Fruit fly (Drosophila melanogaster) whole organism, embryonic: ENCODE data around the gene Synd.

Experiments
- Aef1 ChIP-seq: fragments of 200-800 bp; sonication (Bioruptor generic); IDR thresholded peaks from 3 replicates; pipeline ENCODE4 v1.3.6; 2022; ENCODE audit warnings: missing biosample characterization, missing genetic modification characterization
- CG10959 ChIP-seq: fragments of 200-800 bp; sonication (Bioruptor generic); IDR thresholded peaks from 2 replicates; pipeline ENCODE4 v1.3.6; 2022; ENCODE audit warnings: missing biosample characterization, missing genetic modification characterization
- CG11398 ChIP-seq: fragments of 200-800 bp; sonication (Bioruptor generic); optimal IDR thresholded peaks from 2 replicates; lab custom pipeline; 2016; ENCODE audit warnings: missing biosample characterization, missing genetic modification characterization
- CG1233 ChIP-seq: fragments of 200-800 bp; sonication (Bioruptor generic); optimal IDR thresholded peaks from 4 replicates; lab custom pipeline; 2018; ENCODE audit warnings: missing biosample characterization, mild to moderate bottlenecking, missing genetic modification characterization
- CG12391 ChIP-seq: fragments of 200-800 bp; sonication (Bioruptor generic); optimal IDR thresholded peaks from 3 replicates; lab custom pipeline; 2018; ENCODE audit warnings: missing biosample characterization, mild to moderate bottlenecking, missing genetic modification characterization, moderate library complexity
- CG13296 ChIP-seq: fragments of 200-800 bp; sonication (Bioruptor generic); optimal IDR thresholded peaks from 3 replicates; lab custom pipeline; 2018; ENCODE audit warnings: missing biosample characterization, mild to moderate bottlenecking, missing genetic modification characterization
- CG13424 ChIP-seq: fragments of 200-800 bp; sonication (Bioruptor generic); optimal IDR thresholded peaks from 2 replicates; lab custom pipeline; 2019; ENCODE audit warnings: missing biosample characterization, mild to moderate bottlenecking, missing genetic modification characterization, moderate library complexity
- CG13775 ChIP-seq: fragments of 200-800 bp; sonication (Bioruptor generic); optimal IDR thresholded peaks from 3 replicates; lab custom pipeline; 2017; ENCODE audit warnings: missing biosample characterization, mild to moderate bottlenecking, missing genetic modification characterization
- CG13894 ChIP-seq: fragments of 200-800 bp; sonication (Bioruptor generic); optimal IDR thresholded peaks from 3 replicates; lab custom pipeline; 2018; ENCODE audit warnings: missing biosample characterization, mild to moderate bottlenecking, missing genetic modification characterization, moderate library complexity
- CG14441 ChIP-seq: fragments of 200-800 bp; sonication (Bioruptor generic); IDR thresholded peaks from 2 replicates; pipeline ENCODE4 v1.3.6; 2022; ENCODE audit warnings: missing biosample characterization, missing genetic modification characterization
- CG15269 ChIP-seq: fragments of 200-800 bp; sonication (Bioruptor generic); optimal IDR thresholded peaks from 2 replicates; lab custom pipeline; 2018; ENCODE audit warnings: missing biosample characterization, mild to moderate bottlenecking, missing genetic modification characterization, moderate library complexity
- CG15514 ChIP-seq: fragments of 200-800 bp; sonication (Bioruptor generic); optimal IDR thresholded peaks from 3 replicates; lab custom pipeline; 2017; ENCODE audit warnings: missing biosample characterization, missing genetic modification characterization, mild to moderate bottlenecking, moderate library complexity, missing genetic modification reagents
- CG17361 ChIP-seq: fragments of 200-800 bp; sonication (Bioruptor generic); IDR thresholded peaks from 3 replicates; pipeline ENCODE4 v1.3.6; 2022; ENCODE audit warnings: missing biosample characterization, missing genetic modification characterization
- CG17385 ChIP-seq: fragments of 200-800 bp; sonication (Bioruptor generic); optimal IDR thresholded peaks from 3 replicates; lab custom pipeline; 2018; ENCODE audit warnings: missing biosample characterization, mild to moderate bottlenecking, missing genetic modification characterization
- CG18619 ChIP-seq: fragments of 200-800 bp; sonication (Bioruptor generic); optimal IDR thresholded peaks from 3 replicates; lab custom pipeline; 2017; ENCODE audit warnings: missing biosample characterization, mild to moderate bottlenecking, missing genetic modification characterization
- CG2120 ChIP-seq: fragments of 200-800 bp; sonication (Bioruptor generic); optimal IDR thresholded peaks from 3 replicates; lab custom pipeline; 2016; ENCODE audit warnings: missing biosample characterization, missing genetic modification characterization
- CG2678 ChIP-seq: fragments of 200-800 bp; sonication (Bioruptor generic); optimal IDR thresholded peaks from 3 replicates; lab custom pipeline; 2019; ENCODE audit warnings: missing biosample characterization, mild to moderate bottlenecking, missing genetic modification characterization, moderate library complexity
- CG31365 ChIP-seq: fragments of 200-800 bp; sonication (Bioruptor generic); optimal IDR thresholded peaks from 2 replicates; lab custom pipeline; 2018; ENCODE audit warnings: missing biosample characterization, mild to moderate bottlenecking, missing genetic modification characterization
- CG31441 ChIP-seq: fragments of 200-800 bp; sonication (Bioruptor generic); IDR thresholded peaks from 2 replicates; pipeline ENCODE4 v1.3.6; 2022; ENCODE audit warnings: missing biosample characterization, missing genetic modification characterization
- CG5953 ChIP-seq: fragments of 200-800 bp; sonication (Bioruptor generic); IDR thresholded peaks from 2 replicates; pipeline ENCODE4 v1.3.6; 2022; ENCODE audit warnings: missing biosample characterization, missing genetic modification characterization
- CG6254 ChIP-seq: fragments of 200-800 bp; sonication (Bioruptor generic); optimal IDR thresholded peaks from 3 replicates; lab custom pipeline; 2017; ENCODE audit warnings: mild to moderate bottlenecking, missing biosample characterization, missing genetic modification reagents, missing genetic modification characterization
- CG7839 ChIP-seq: fragments of 200-800 bp; sonication (Bioruptor generic); optimal IDR thresholded peaks from 3 replicates; lab custom pipeline; 2018; ENCODE audit warnings: missing biosample characterization, mild to moderate bottlenecking, missing genetic modification characterization, moderate library complexity
- CG7928 ChIP-seq: fragments of 200-800 bp; sonication (Bioruptor generic); optimal IDR thresholded peaks from 2 replicates; lab custom pipeline; 2017; ENCODE audit warnings: missing biosample characterization, mild to moderate bottlenecking, missing genetic modification characterization
- CG9609 ChIP-seq: fragments of 200-800 bp; sonication (Bioruptor generic); optimal IDR thresholded peaks from 3 replicates; lab custom pipeline; 2016; ENCODE audit warnings: missing biosample characterization, missing genetic modification characterization
- Doc3 ChIP-seq: fragments of 200-800 bp; sonication (Bioruptor generic); IDR thresholded peaks from 3 replicates; pipeline ENCODE4 v1.3.6; 2022; ENCODE audit warnings: missing biosample characterization, missing genetic modification characterization; ENCODE audit not compliant: partially characterized antibody
- HLH3B ChIP-seq: fragments of 200-800 bp; sonication (Bioruptor generic); IDR thresholded peaks from 2 replicates; pipeline ENCODE4 v1.3.6; 2022; ENCODE audit warnings: missing biosample characterization, missing genetic modification characterization
- Hmr ChIP-seq: fragments of 200-800 bp; sonication (Bioruptor generic); optimal IDR thresholded peaks from 3 replicates; lab custom pipeline; 2017; ENCODE audit warnings: mild to moderate bottlenecking, missing biosample characterization, missing genetic modification reagents, missing genetic modification characterization
- Jarid2 ChIP-seq: fragments of 200-800 bp; sonication (Bioruptor generic); optimal IDR thresholded peaks from 3 replicates; lab custom pipeline; 2017; ENCODE audit warnings: mild to moderate bottlenecking, missing biosample characterization, missing genetic modification reagents, missing genetic modification characterization
- Med ChIP-seq: fragments of 200-800 bp; sonication (Bioruptor generic); peaks from one replicate; lab custom pipeline; 2016; ENCODE audit warnings: missing biosample characterization, missing genetic modification characterization, mild to moderate bottlenecking, inconsistent platforms, moderate library complexity
- Oli ChIP-seq: fragments of 200-800 bp; sonication (Bioruptor generic); optimal IDR thresholded peaks from 2 replicates; lab custom pipeline; 2018; ENCODE audit warnings: missing biosample characterization, mild to moderate bottlenecking, missing genetic modification characterization, moderate library complexity
- Opbp ChIP-seq: fragments of 200-800 bp; sonication (Bioruptor generic); IDR thresholded peaks from 3 replicates; pipeline ENCODE4 v1.3.6; 2022; ENCODE audit warnings: missing biosample characterization, missing genetic modification characterization; ENCODE audit not compliant: partially characterized antibody
- PHDP ChIP-seq: fragments of 200-800 bp; sonication (Bioruptor generic); optimal IDR thresholded peaks from 3 replicates; lab custom pipeline; 2018; ENCODE audit warnings: missing biosample characterization, mild to moderate bottlenecking, missing genetic modification characterization, moderate library complexity
- Rfx ChIP-seq: fragments of 200-800 bp; sonication (Bioruptor generic); IDR thresholded peaks from 2 replicates; pipeline ENCODE4 v1.3.6; 2022; ENCODE audit warnings: missing biosample characterization, missing genetic modification characterization
- bowl ChIP-seq: fragments of 200-800 bp; sonication (Bioruptor generic); IDR thresholded peaks from 2 replicates; pipeline ENCODE4 v1.3.6; 2022; ENCODE audit warnings: missing biosample characterization, missing genetic modification characterization
- bsh ChIP-seq, 2 experiments: fragments of 200-800 bp; sonication (Bioruptor generic); optimal IDR thresholded peaks; 2 replicates each; lab custom pipeline; 2017 to 2018; ENCODE audit warnings: mild to moderate bottlenecking in 2 of 2, missing biosample characterization in 2 of 2, missing genetic modification characterization in 2 of 2, moderate library complexity in 1 of 2
- chinmo ChIP-seq: fragments of 200-800 bp; sonication (Bioruptor generic); IDR thresholded peaks from 4 replicates; pipeline ENCODE4 v1.3.6; 2022; ENCODE audit warnings: missing biosample characterization, missing genetic modification characterization; ENCODE audit not compliant: partially characterized antibody
- ci ChIP-seq: fragments of 200-800 bp; sonication (Bioruptor generic); IDR thresholded peaks from 3 replicates; pipeline ENCODE4 v1.3.6; 2022; ENCODE audit warnings: missing biosample characterization, missing genetic modification characterization
- gem ChIP-seq: fragments of 200-800 bp; sonication (Bioruptor generic); optimal IDR thresholded peaks from 2 replicates; lab custom pipeline; 2019; ENCODE audit warnings: missing biosample characterization, mild to moderate bottlenecking, missing genetic modification characterization, moderate library complexity
- grau ChIP-seq: fragments of 200-800 bp; optimal IDR thresholded peaks from 3 replicates; lab custom pipeline; 2019; ENCODE audit warnings: missing biosample characterization, mild to moderate bottlenecking, missing genetic modification characterization, moderate library complexity
- luna ChIP-seq: fragments of 200-800 bp; sonication (Bioruptor generic); optimal IDR thresholded peaks from 2 replicates; lab custom pipeline; 2016; ENCODE audit warnings: missing biosample characterization, missing genetic modification characterization
- mam ChIP-seq: fragments of 200-800 bp; sonication (Bioruptor generic); optimal IDR thresholded peaks from 3 replicates; lab custom pipeline; 2016; ENCODE audit warnings: missing biosample characterization, missing genetic modification characterization
- nau ChIP-seq: fragments of 200-800 bp; sonication (Bioruptor generic); optimal IDR thresholded peaks from 3 replicates; lab custom pipeline; 2017; ENCODE audit warnings: missing biosample characterization, mild to moderate bottlenecking, missing genetic modification characterization, missing genetic modification reagents
- ranshi ChIP-seq: fragments of 200-800 bp; sonication (Bioruptor generic); IDR thresholded peaks from 2 replicates; pipeline ENCODE4 v1.3.6; 2022; ENCODE audit warnings: missing biosample characterization, missing genetic modification characterization
- row ChIP-seq: fragments of 200-800 bp; sonication (Bioruptor generic); IDR thresholded peaks from 3 replicates; pipeline ENCODE4 v1.3.6; 2022; ENCODE audit warnings: missing biosample characterization, missing genetic modification characterization
- sd ChIP-seq: fragments of 200-800 bp; sonication (Bioruptor generic); optimal IDR thresholded peaks from 3 replicates; lab custom pipeline; 2018; ENCODE audit warnings: missing biosample characterization, mild to moderate bottlenecking, missing genetic modification characterization, moderate library complexity
- slbo ChIP-seq: fragments of 200-800 bp; sonication (Bioruptor generic); IDR thresholded peaks from 2 replicates; pipeline ENCODE4 v1.3.6; 2022; ENCODE audit warnings: missing biosample characterization, missing genetic modification characterization
- tgo ChIP-seq: fragments of 200-800 bp; sonication (Bioruptor generic); IDR thresholded peaks from 3 replicates; pipeline ENCODE4 v1.3.6; 2022; ENCODE audit warnings: missing biosample characterization, missing genetic modification characterization
- wdn ChIP-seq: fragments of 200-800 bp; sonication (Bioruptor generic); IDR thresholded peaks from 2 replicates; pipeline ENCODE4 v1.3.6; 2022; ENCODE audit warnings: missing biosample characterization, missing genetic modification characterization
- zfh2 ChIP-seq: fragments of 200-800 bp; sonication (Bioruptor generic); optimal IDR thresholded peaks from 2 replicates; lab custom pipeline; 2016; ENCODE audit warnings: missing biosample characterization, missing genetic modification characterization

Gene Synd

dm6 chr3R:20836257-20836856 is 3.8 kb downstream of the Synd start (continued):
- TF ChIP-seq Doc3 (no peak), bsh (GFP tag; optimal IDR thresholded peaks at IDR 0.05; lab: Kevin White, UChicago) (peak in 1 of 2 experiments; percentile 26), HLH3B (GFP tag; lab: Robert Waterston, UW) (no peak), CG1233 (GFP tag; lab: Kevin White, UChicago) (peak; percentile 1), CG2678 (tag; lab: Kevin White, UChicago) (peak; percentile 47), CG31365 (tag; lab: Kevin White, UChicago) (no peak), zfh2 (GFP tag; lab: Kevin White, UChicago) (no peak), CG18619 (GFP tag; lab: Kevin White, UChicago) (peak; percentile 28), CG12391 (tag; lab: Kevin White, UChicago) (peak; percentile 19), CG17361 (GFP tag; lab: Robert Waterston, UW) (0 out of 3 replicates have a peak, but pooled peaks have one; percentile 18), gem (tag; lab: Kevin White, UChicago) (peak; percentile 58), luna (no peak), PHDP (tag; lab: Kevin White, UChicago) (peak; percentile 15), CG14441 (GFP tag; lab: Robert Waterston, UW) (peak; percentile 11; the same call in 1 of the 2 replicates), CG13775 (GFP tag; lab: Kevin White, UChicago) (peak; percentile 11), CG5953 (GFP tag; lab: Robert Waterston, UW) (no peak), tgo (GFP tag; lab: Robert Waterston, UW) (no peak), CG9609 (GFP tag; lab: Kevin White, UChicago) (no peak), CG7839 (peak; percentile 30), CG15269 (tag; lab: Kevin White, UChicago) (peak; percentile 60), Aef1 (GFP tag; lab: Robert Waterston, UW) (no peak), row (GFP tag; lab: Robert Waterston, UW) (peak; percentile 48), CG17385 (GFP tag; lab: Kevin White, UChicago) (peak; percentile 7), wdn (no peak), Med (peak; percentile 35), CG13424 (tag; lab: Kevin White, UChicago) (peak; percentile 18), ranshi (GFP tag; lab: Robert Waterston, UW) (0 out of 2 replicates have a peak, but pooled peaks have one; percentile 8), grau (peak; percentile 50), Hmr (GFP tag; lab: Kevin White, UChicago) (peak; percentile 7), Oli (tag; lab: Kevin White, UChicago) (peak; percentile 38), CG31441 (GFP tag; lab: Robert Waterston, UW) (0 out of 2 replicates have a peak, but pooled peaks have one; percentile 24), CG11398 (no peak)
- TF ChIP-seq, all 482 proteins: peak for 47

DNA sequence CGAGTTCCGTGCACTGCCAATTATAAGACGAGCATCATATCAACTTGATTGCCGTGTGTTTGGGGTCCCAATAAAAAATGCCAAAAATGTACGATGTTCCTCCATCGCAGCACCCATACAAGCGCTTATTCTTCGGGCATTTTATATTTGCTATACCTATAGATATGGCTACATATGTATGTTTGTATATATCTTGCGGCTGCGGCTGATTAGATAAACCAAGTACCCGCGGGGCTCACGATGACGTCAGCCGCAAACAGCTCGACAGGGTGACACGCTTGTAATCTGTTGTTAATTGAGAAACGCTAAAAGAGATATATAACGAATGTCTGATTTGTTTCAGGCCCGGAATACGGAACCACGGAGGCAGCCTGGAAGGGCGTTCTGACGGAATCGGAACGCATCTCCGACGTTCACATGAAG is 4.7 kb downstream of the Synd start:
- no peak for TF ChIP-seq mam (GFP tag; lab: Kevin White, UChicago)
- peak; percentile 96 for TF ChIP-seq sd (tag; lab: Kevin White, UChicago)
- TF ChIP-seq Opbp: no peak
- peak; percentile 75; the same call in 2 of the 4 replicates for TF ChIP-seq chinmo (GFP tag; lab: Robert Waterston, UW)
- no peak for TF ChIP-seq ranshi (GFP tag; lab: Robert Waterston, UW)
- TF ChIP-seq CG15514 (GFP tag; lab: Kevin White, UChicago): no peak
- no peak for TF ChIP-seq Jarid2 (GFP tag; lab: Kevin White, UChicago)
- peak; percentile 25 for TF ChIP-seq Rfx (GFP tag; lab: Robert Waterston, UW)
- TF ChIP-seq Med: peak; percentile 61
- peak; percentile 19; the same call in 1 of the 2 replicates for TF ChIP-seq slbo
- 0 out of 3 replicates have a peak, but pooled peaks have one; percentile 30 for TF ChIP-seq ci (GFP tag; lab: Robert Waterston, UW)
- no peak for TF ChIP-seq bowl
- no peak for TF ChIP-seq CG7928
- no peak for TF ChIP-seq CG10959 (GFP tag; lab: Robert Waterston, UW)
- TF ChIP-seq CG6254 (GFP tag; lab: Kevin White, UChicago): peak; percentile 57
- TF ChIP-seq CG2120 (GFP tag; lab: Kevin White, UChicago): peak; percentile 21
- peak; percentile 82 for TF ChIP-seq CG13894 (tag; lab: Kevin White, UChicago)
- TF ChIP-seq CG13296 (GFP tag; lab: Kevin White, UChicago): peak; percentile 13
- peak; percentile 0 for TF ChIP-seq nau (GFP tag; lab: Kevin White, UChicago)
